Worm (Caenorhabditis elegans) whole organism, L4 larva: ENCODE data around the gene K02E11.10.

Source experiments
- D1046.2 ChIP-seq: fragments of 200-800 bp; sonication (Bioruptor generic); IDR thresholded peaks from 2 replicates; pipeline ENCODE4 v1.3.6; 2022; ENCODE audit warnings: missing genetic modification characterization, missing compliant biosample characterization
- F37D6.2 ChIP-seq: sonication (generic microtip); optimal IDR thresholded peaks from 2 replicates; lab custom pipeline; 2016; ENCODE audit warnings: mild to moderate bottlenecking, missing genetic modification characterization, missing compliant biosample characterization
- F44E2.7 ChIP-seq: fragments of 200-800 bp; sonication (Bioruptor generic); IDR thresholded peaks from 2 replicates; pipeline ENCODE4 v2.1.2; 2022; ENCODE audit warnings: missing genetic modification characterization, missing compliant biosample characterization
- ZK546.5 ChIP-seq, 2 experiments: sonication (generic microtip); optimal IDR thresholded peaks; 2 replicates each; lab custom pipeline; 2017; ENCODE audit warnings: missing biosample characterization in 2 of 2, missing genetic modification characterization in 2 of 2
- aly-2 ChIP-seq: sonication (generic microtip); optimal IDR thresholded peaks from 2 replicates; lab custom pipeline; 2018; ENCODE audit warnings: missing biosample characterization, missing genetic modification characterization
- ceh-20 ChIP-seq: fragments of 200-800 bp; sonication (Bioruptor generic); IDR thresholded peaks from 2 replicates; pipeline ENCODE4 v1.3.6; 2022; ENCODE audit warnings: missing genetic modification reagents, missing genetic modification characterization, missing compliant biosample characterization
- ceh-28 ChIP-seq: fragments of 150-350 bp; optimal IDR thresholded peaks from 2 replicates; lab custom pipeline; 2014; ENCODE audit warnings: missing biosample characterization, missing genetic modification reagents, missing genetic modification characterization
- ceh-32 ChIP-seq: sonication (generic microtip); optimal IDR thresholded peaks from 2 replicates; lab custom pipeline; 2016; ENCODE audit warnings: mild to moderate bottlenecking, missing genetic modification characterization, missing compliant biosample characterization; ENCODE audit not compliant: poor library complexity
- ceh-82 ChIP-seq: sonication (generic microtip); optimal IDR thresholded peaks from 2 replicates; lab custom pipeline; 2017; ENCODE audit warnings: missing biosample characterization, missing genetic modification characterization
- ces-1 ChIP-seq: fragments of 150-350 bp; sonication (generic microtip); optimal IDR thresholded peaks from 4 replicates; lab custom pipeline; 2014; ENCODE audit warnings: missing biosample characterization, missing genetic modification reagents, missing genetic modification characterization
- daf-16 ChIP-seq, 3 experiments: sonication (generic microtip); optimal IDR thresholded peaks; 2 replicates each; lab custom pipeline; 2016 to 2017; ENCODE audit warnings: missing genetic modification characterization in 3 of 3, missing genetic modification reagents in 3 of 3, mild to moderate bottlenecking in 2 of 3, missing compliant biosample characterization in 2 of 3, missing biosample characterization in 1 of 3, moderate library complexity in 1 of 3
- dmd-6 ChIP-seq: fragments of 200-800 bp; sonication (Bioruptor generic); IDR thresholded peaks from 2 replicates; pipeline ENCODE4 v1.3.6; 2022; ENCODE audit warnings: missing genetic modification reagents, missing genetic modification characterization, missing compliant biosample characterization
- dmd-9 ChIP-seq: fragments of 200-800 bp; sonication (Bioruptor generic); IDR thresholded peaks from 2 replicates; pipeline ENCODE4 v1.3.6; 2022; ENCODE audit warnings: missing genetic modification reagents, missing genetic modification characterization, missing compliant biosample characterization
- dpl-1 ChIP-seq: fragments of 150-350 bp; optimal IDR thresholded peaks from 2 replicates; lab custom pipeline; 2014; ENCODE audit warnings: missing biosample characterization, missing genetic modification reagents, missing genetic modification characterization
- fkh-10 ChIP-seq: fragments of 150-350 bp; optimal IDR thresholded peaks from 2 replicates; lab custom pipeline; 2014; ENCODE audit warnings: missing biosample characterization, missing genetic modification reagents, missing genetic modification characterization
- hif-1 ChIP-seq, 2 experiments: sonication (generic microtip); optimal IDR thresholded peaks; 2 replicates each; lab custom pipeline; 2016 to 2017; ENCODE audit warnings: missing compliant biosample characterization in 2 of 2, missing genetic modification characterization in 2 of 2, missing genetic modification reagents in 2 of 2, missing genotype in 2 of 2, mild to moderate bottlenecking in 1 of 2
- hlh-11 ChIP-seq: fragments of 200-800 bp; sonication (Bioruptor generic); optimal IDR thresholded peaks from 2 replicates; lab custom pipeline; 2018; ENCODE audit warnings: mild to moderate bottlenecking, missing genetic modification characterization, missing compliant biosample characterization
- hlh-30 ChIP-seq: sonication (generic microtip); optimal IDR thresholded peaks from 2 replicates; lab custom pipeline; 2017; ENCODE audit warnings: antibody characterized with exemption, mild to moderate bottlenecking, missing genetic modification characterization, missing compliant biosample characterization; ENCODE audit not compliant: insufficient read depth
- lim-7 ChIP-seq: fragments of 200-800 bp; sonication (Bioruptor generic); IDR thresholded peaks from 2 replicates; pipeline ENCODE4 v1.3.6; 2022; ENCODE audit warnings: missing genetic modification characterization, missing compliant biosample characterization
- lin-15B ChIP-seq: fragments of 150-350 bp; sonication (generic microtip); optimal IDR thresholded peaks from 3 replicates; lab custom pipeline; 2014; ENCODE audit warnings: missing biosample characterization, missing genetic modification characterization
- lin-38 ChIP-seq: fragments of 200-800 bp; sonication (Bioruptor generic); IDR thresholded peaks from 2 replicates; pipeline ENCODE4 v1.3.6; 2022; ENCODE audit warnings: missing genetic modification reagents, missing genetic modification characterization, missing compliant biosample characterization
- lsy-2 ChIP-seq, 2 experiments: fragments of 150-350 bp in 1 of 2; sonication (generic microtip) in 1 of 2; optimal IDR thresholded peaks; 2 replicates each; lab custom pipeline; 2014 to 2017; ENCODE audit warnings: missing biosample characterization in 2 of 2, missing genetic modification characterization in 2 of 2
- mdt-29 ChIP-seq: fragments of 200-800 bp; sonication (Bioruptor generic); IDR thresholded peaks from 2 replicates; pipeline ENCODE4 v1.3.6; 2022; ENCODE audit warnings: missing genetic modification reagents, missing genetic modification characterization, missing compliant biosample characterization
- mxl-2 ChIP-seq: fragments of 200-800 bp; sonication (Bioruptor generic); conservative IDR thresholded peaks from 2 replicates; pipeline ENCODE4 v1.3.6; 2022; ENCODE audit warnings: missing genetic modification reagents, missing genetic modification characterization, missing compliant biosample characterization
- mxl-3 ChIP-seq: fragments of 200-800 bp; sonication (Bioruptor generic); optimal IDR thresholded peaks from 2 replicates; lab custom pipeline; 2018; ENCODE audit warnings: mild to moderate bottlenecking, missing genetic modification characterization, missing compliant biosample characterization
- nhr-10 ChIP-seq: fragments of 150-350 bp; optimal IDR thresholded peaks from 2 replicates; lab custom pipeline; 2014; ENCODE audit warnings: missing biosample characterization, missing genetic modification characterization
- nhr-11 ChIP-seq: fragments of 150-350 bp; optimal IDR thresholded peaks from 2 replicates; lab custom pipeline; 2014; ENCODE audit warnings: missing biosample characterization, missing genetic modification characterization
- nhr-237 ChIP-seq: sonication (generic microtip); optimal IDR thresholded peaks from 2 replicates; lab custom pipeline; 2017; ENCODE audit warnings: missing biosample characterization, missing genetic modification characterization
- nhr-28 ChIP-seq: fragments of 150-350 bp; optimal IDR thresholded peaks from 2 replicates; lab custom pipeline; 2014; ENCODE audit warnings: missing biosample characterization, missing genetic modification characterization
- nhr-42 ChIP-seq: fragments of 200-800 bp; sonication (Bioruptor generic); IDR thresholded peaks from 2 replicates; pipeline ENCODE4 v1.3.6; 2022; ENCODE audit warnings: missing genetic modification characterization, missing compliant biosample characterization
- nhr-76 ChIP-seq: fragments of 150-350 bp; optimal IDR thresholded peaks from 2 replicates; lab custom pipeline; 2014; ENCODE audit warnings: missing biosample characterization, missing genetic modification characterization
- pqm-1 ChIP-seq: sonication (generic microtip); optimal IDR thresholded peaks from 2 replicates; lab custom pipeline; 2017; ENCODE audit warnings: missing biosample characterization, missing genetic modification characterization
- snpc-1.2 ChIP-seq: fragments of 200-800 bp; sonication (Bioruptor generic); IDR thresholded peaks from 2 replicates; pipeline ENCODE4 v1.3.6; 2022; ENCODE audit warnings: missing genetic modification reagents, missing genetic modification characterization, missing compliant biosample characterization
- spr-3 ChIP-seq: fragments of 200-800 bp; sonication (Bioruptor generic); optimal IDR thresholded peaks from 2 replicates; lab custom pipeline; 2018; ENCODE audit warnings: mild to moderate bottlenecking, missing genetic modification characterization, missing compliant biosample characterization
- tra-1 ChIP-seq: fragments of 200-800 bp; sonication (Bioruptor generic); IDR thresholded peaks from 2 replicates; pipeline ENCODE4 v1.3.6; 2022; ENCODE audit warnings: missing genetic modification reagents, missing genetic modification characterization, missing compliant biosample characterization
- unc-62 ChIP-seq, 3 experiments: fragments of 150-350 bp in 1 of 3; sonication (generic microtip); optimal IDR thresholded peaks in 2 of 3; peaks in 1 of 3; 1 replicate in 1 of 3; 2 replicates in 2 of 3; lab custom pipeline; 2014 to 2017; ENCODE audit warnings: missing biosample characterization in 3 of 3, missing genetic modification characterization in 3 of 3, missing genetic modification reagents in 3 of 3, missing genotype in 1 of 3
- vab-7 ChIP-seq: fragments of 200-800 bp; sonication (Bioruptor generic); IDR thresholded peaks from 2 replicates; pipeline ENCODE4 v1.3.6; 2022; ENCODE audit warnings: missing genetic modification reagents, missing genetic modification characterization, missing compliant biosample characterization
- zfp-2 ChIP-seq: sonication (generic microtip); optimal IDR thresholded peaks from 2 replicates; lab custom pipeline; 2016; ENCODE audit warnings: mild to moderate bottlenecking, missing genetic modification characterization, missing compliant biosample characterization
- zip-11 ChIP-seq: fragments of 200-800 bp; sonication (Bioruptor generic); IDR thresholded peaks from 2 replicates; pipeline ENCODE4 v1.3.6; 2022; ENCODE audit warnings: missing genetic modification characterization, missing compliant biosample characterization
- zip-2 ChIP-seq: fragments of 150-350 bp; optimal IDR thresholded peaks from 2 replicates; lab custom pipeline; 2014; ENCODE audit warnings: missing biosample characterization, missing genetic modification characterization
- ztf-7 ChIP-seq: fragments of 150-350 bp; optimal IDR thresholded peaks from 2 replicates; lab custom pipeline; 2014; ENCODE audit warnings: missing biosample characterization, missing genetic modification characterization

K02E11.10 gene

ce11 chrV:14235942-14236341 is 5.0 kb downstream of the K02E11.10 start, which contains the start of gene ent-3:
Gene ent-3 (minus strand): TSS chrV:14236042.
- TF ChIP-seq dpl-1 (GFP tag; lab: Kevin White, UChicago) (no peak), fkh-10 (GFP tag; lab: Kevin White, UChicago) (no peak), spr-3 (no peak), zfp-2 (tag; lab: Kevin White, UChicago) (no peak), nhr-10 (tag; lab: Kevin White, UChicago) (no peak), snpc-1.2 (no peak), zip-2 (no peak), dmd-9 (no peak), zip-11 (GFP tag; lab: Robert Waterston, UW) (no peak), mdt-29 (no peak), ceh-28 (tag; lab: Kevin White, UChicago) (no peak), ceh-20 (GFP tag; lab: Robert Waterston, UW) (no peak), vab-7 (GFP tag; lab: Robert Waterston, UW) (no peak), ceh-32 (no peak), lim-7 (GFP tag; lab: Robert Waterston, UW) (no peak), ces-1 (GFP tag; lab: Kevin White, UChicago) (no peak), nhr-237 (tag; lab: Kevin White, UChicago) (no peak), hif-1 (tag; optimal IDR thresholded peaks at IDR 0.05; lab: Kevin White, UChicago) (no peak)

DNA sequence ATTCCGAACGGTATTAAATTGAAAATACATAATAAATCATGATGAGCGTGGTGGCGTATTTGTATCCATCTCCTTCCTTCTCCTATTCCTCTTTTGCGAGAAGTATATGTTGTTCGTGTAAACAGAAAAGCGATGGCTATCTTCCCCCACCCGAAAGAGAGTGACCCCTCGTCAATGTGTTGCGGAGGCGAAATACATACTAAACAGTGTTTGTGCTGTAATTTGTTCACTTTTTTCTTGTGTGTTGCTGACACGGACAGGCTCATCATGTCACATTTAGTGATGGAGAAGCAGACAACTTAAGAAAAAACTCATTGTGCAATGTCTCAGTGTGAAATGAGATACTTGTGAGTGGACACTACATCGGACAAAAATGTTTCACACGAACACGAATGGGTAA is 9.3 kb downstream of the K02E11.10 start:
- no peak for TF ChIP-seq F37D6.2 (tag; lab: Kevin White, UChicago)
- no peak for TF ChIP-seq lin-15B
- peak in 1 of 2 experiments; percentile 24 for TF ChIP-seq unc-62 (GFP tag; optimal IDR thresholded peaks at IDR 0.05 in 1 of 2; lab: Kevin White, UChicago)
- TF ChIP-seq unc-62 (tag; optimal IDR thresholded peaks at IDR 0.05; lab: Kevin White, UChicago) = no peak
- TF ChIP-seq nhr-42 = no peak
- TF ChIP-seq mxl-2 (GFP tag; lab: Robert Waterston, UW) = no peak
- peak; percentile 10 for TF ChIP-seq hlh-11
- no peak for TF ChIP-seq nhr-11 (tag; lab: Kevin White, UChicago)
- TF ChIP-seq daf-16 (GFP tag; optimal IDR thresholded peaks at IDR 0.05; lab: Kevin White, UChicago) = peak in 1 of 2 experiments; percentile 56
- peak; percentile 80 for TF ChIP-seq daf-16 (tag; optimal IDR thresholded peaks at IDR 0.05; lab: Kevin White, UChicago)
- no peak for TF ChIP-seq hlh-30 (tag; lab: Kevin White, UChicago)
- TF ChIP-seq D1046.2 (GFP tag; lab: Robert Waterston, UW) = no peak
- TF ChIP-seq mxl-3 (GFP tag; lab: Kevin White, UChicago) = peak; percentile 12
- no peak for TF ChIP-seq F44E2.7 (GFP tag; lab: Robert Waterston, UW)
- TF ChIP-seq nhr-28 (tag; lab: Kevin White, UChicago) = peak; percentile 8
- no peak for TF ChIP-seq ceh-20 (GFP tag; lab: Robert Waterston, UW)
- TF ChIP-seq lsy-2 (tag; optimal IDR thresholded peaks at IDR 0.05; lab: Kevin White, UChicago) = no peak
- peak; percentile 20; the same call in 1 of the 2 replicates for TF ChIP-seq dmd-6
- TF ChIP-seq pqm-1 (tag; lab: Kevin White, UChicago) = no peak
- TF ChIP-seq aly-2 (tag; lab: Kevin White, UChicago) = no peak
- no peak for TF ChIP-seq nhr-76
- TF ChIP-seq ceh-82 (tag; lab: Kevin White, UChicago) = no peak
- TF ChIP-seq tra-1 (GFP tag; lab: Robert Waterston, UW) = no peak
- no peak for TF ChIP-seq ZK546.5 (tag; optimal IDR thresholded peaks at IDR 0.05; lab: Kevin White, UChicago)
- TF ChIP-seq ztf-7 (tag; lab: Kevin White, UChicago) = no peak
- no peak for TF ChIP-seq lin-38 (GFP tag; lab: Robert Waterston, UW)
